Worm (Caenorhabditis elegans) whole organism, L4 larva: ENCODE measurements around the gene Y79H2A.2.

ENCODE experiments used
- F26F4.8 ChIP-seq: fragments of 200-800 bp; sonication (Bioruptor generic); conservative IDR thresholded peaks from 2 replicates; pipeline ENCODE4 v1.3.6; 2022; ENCODE audit warnings: missing genetic modification characterization, missing compliant biosample characterization
- R02D3.7 ChIP-seq: fragments of 150-350 bp; sonication (generic microtip); optimal IDR thresholded peaks from 3 replicates; lab custom pipeline; 2014; ENCODE audit warnings: missing biosample characterization, missing genetic modification characterization
- Y75B8A.6 ChIP-seq: fragments of 200-800 bp; sonication (Bioruptor generic); IDR thresholded peaks from 2 replicates; pipeline ENCODE4 v1.3.6; 2022; ENCODE audit warnings: missing genetic modification reagents, missing genetic modification characterization, missing compliant biosample characterization
- aha-1 ChIP-seq: fragments of 150-350 bp; peaks from one replicate; lab custom pipeline; 2014; ENCODE audit warnings: missing biosample characterization, missing genetic modification characterization
- ceh-20 ChIP-seq: fragments of 200-800 bp; sonication (Bioruptor generic); IDR thresholded peaks from 2 replicates; pipeline ENCODE4 v1.3.6; 2022; ENCODE audit warnings: missing genetic modification reagents, missing genetic modification characterization, missing compliant biosample characterization
- ceh-28 ChIP-seq: fragments of 150-350 bp; optimal IDR thresholded peaks from 2 replicates; lab custom pipeline; 2014; ENCODE audit warnings: missing biosample characterization, missing genetic modification reagents, missing genetic modification characterization
- ceh-32 ChIP-seq: sonication (generic microtip); optimal IDR thresholded peaks from 2 replicates; lab custom pipeline; 2016; ENCODE audit warnings: mild to moderate bottlenecking, missing genetic modification characterization, missing compliant biosample characterization; ENCODE audit not compliant: poor library complexity
- daf-12 ChIP-seq: fragments of 150-350 bp; optimal IDR thresholded peaks from 2 replicates; lab custom pipeline; 2014; ENCODE audit warnings: missing biosample characterization, missing genetic modification reagents, missing genetic modification characterization
- dmd-6 ChIP-seq: fragments of 200-800 bp; sonication (Bioruptor generic); IDR thresholded peaks from 2 replicates; pipeline ENCODE4 v1.3.6; 2022; ENCODE audit warnings: missing genetic modification reagents, missing genetic modification characterization, missing compliant biosample characterization
- dpl-1 ChIP-seq: fragments of 150-350 bp; optimal IDR thresholded peaks from 2 replicates; lab custom pipeline; 2014; ENCODE audit warnings: missing biosample characterization, missing genetic modification reagents, missing genetic modification characterization
- fkh-10 ChIP-seq: fragments of 150-350 bp; optimal IDR thresholded peaks from 2 replicates; lab custom pipeline; 2014; ENCODE audit warnings: missing biosample characterization, missing genetic modification reagents, missing genetic modification characterization
- gei-8 ChIP-seq: fragments of 200-800 bp; sonication (Bioruptor generic); optimal IDR thresholded peaks from 2 replicates; lab custom pipeline; 2018; ENCODE audit warnings: mild to moderate bottlenecking, missing genetic modification characterization, missing compliant biosample characterization
- hlh-30 ChIP-seq: sonication (generic microtip); optimal IDR thresholded peaks from 2 replicates; lab custom pipeline; 2017; ENCODE audit warnings: antibody characterized with exemption, mild to moderate bottlenecking, missing genetic modification characterization, missing compliant biosample characterization; ENCODE audit not compliant: insufficient read depth
- lin-39 ChIP-seq: fragments of 150-350 bp; optimal IDR thresholded peaks from 2 replicates; lab custom pipeline; 2014; ENCODE audit warnings: missing biosample characterization, missing genetic modification reagents, missing genetic modification characterization
- lir-3 ChIP-seq: sonication (generic microtip); optimal IDR thresholded peaks from 2 replicates; lab custom pipeline; 2016; ENCODE audit warnings: mild to moderate bottlenecking, missing genetic modification characterization, missing compliant biosample characterization
- madf-9 ChIP-seq: fragments of 200-800 bp; sonication (Bioruptor generic); conservative IDR thresholded peaks from 2 replicates; pipeline ENCODE4 v1.3.6; 2022; ENCODE audit warnings: missing genetic modification reagents, missing genetic modification characterization, missing compliant biosample characterization
- mdt-29 ChIP-seq: fragments of 200-800 bp; sonication (Bioruptor generic); IDR thresholded peaks from 2 replicates; pipeline ENCODE4 v1.3.6; 2022; ENCODE audit warnings: missing genetic modification reagents, missing genetic modification characterization, missing compliant biosample characterization
- mxl-3 ChIP-seq: fragments of 200-800 bp; sonication (Bioruptor generic); optimal IDR thresholded peaks from 2 replicates; lab custom pipeline; 2018; ENCODE audit warnings: mild to moderate bottlenecking, missing genetic modification characterization, missing compliant biosample characterization
- nhr-28 ChIP-seq: fragments of 150-350 bp; optimal IDR thresholded peaks from 2 replicates; lab custom pipeline; 2014; ENCODE audit warnings: missing biosample characterization, missing genetic modification characterization
- nhr-48 ChIP-seq: sonication (generic microtip); optimal IDR thresholded peaks from 2 replicates; lab custom pipeline; 2016; ENCODE audit warnings: mild to moderate bottlenecking, missing genetic modification characterization, missing compliant biosample characterization
- nhr-76 ChIP-seq: fragments of 150-350 bp; optimal IDR thresholded peaks from 2 replicates; lab custom pipeline; 2014; ENCODE audit warnings: missing biosample characterization, missing genetic modification characterization
- rbr-2 ChIP-seq: sonication (generic microtip); optimal IDR thresholded peaks from 2 replicates; lab custom pipeline; 2016; ENCODE audit warnings: missing genotype, missing genetic modification characterization, missing compliant biosample characterization
- sdz-12 ChIP-seq: fragments of 200-800 bp; sonication (Bioruptor generic); optimal IDR thresholded peaks from 2 replicates; lab custom pipeline; 2018; ENCODE audit warnings: mild to moderate bottlenecking, missing genetic modification characterization, missing compliant biosample characterization
- snpc-1.2 ChIP-seq: fragments of 200-800 bp; sonication (Bioruptor generic); IDR thresholded peaks from 2 replicates; pipeline ENCODE4 v1.3.6; 2022; ENCODE audit warnings: missing genetic modification reagents, missing genetic modification characterization, missing compliant biosample characterization
- unc-130 ChIP-seq: sonication (generic microtip); optimal IDR thresholded peaks from 2 replicates; lab custom pipeline; 2016; ENCODE audit warnings: missing genetic modification reagents, missing genetic modification characterization, missing compliant biosample characterization
- unc-62 ChIP-seq, 3 experiments: fragments of 150-350 bp in 1 of 3; sonication (generic microtip); optimal IDR thresholded peaks in 2 of 3; peaks in 1 of 3; 1 replicate in 1 of 3; 2 replicates in 2 of 3; lab custom pipeline; 2014 to 2017; ENCODE audit warnings: missing biosample characterization in 3 of 3, missing genetic modification characterization in 3 of 3, missing genetic modification reagents in 3 of 3, missing genotype in 1 of 3
- vab-7 ChIP-seq: fragments of 200-800 bp; sonication (Bioruptor generic); IDR thresholded peaks from 2 replicates; pipeline ENCODE4 v1.3.6; 2022; ENCODE audit warnings: missing genetic modification reagents, missing genetic modification characterization, missing compliant biosample characterization

Gene Y79H2A.2

ce11 chrIII:12015183-12015582 lies 15.4 kb downstream of the Y79H2A.2 start:
- TF ChIP-seq R02D3.7 (no peak), snpc-1.2 (GFP tag; lab: Robert Waterston, UW) (no peak), F26F4.8 (no peak), ceh-20 (GFP tag; lab: Robert Waterston, UW) (no peak), sdz-12 (no peak), lir-3 (tag; lab: Kevin White, UChicago) (no peak), rbr-2 (tag; lab: Kevin White, UChicago) (no peak), madf-9 (no peak), lin-39 (tag; lab: Kevin White, UChicago) (no peak)

ce11 chrIII:12014503-12014902 lies 16.1 kb downstream of the Y79H2A.2 start:
- TF ChIP-seq nhr-48 (tag; lab: Kevin White, UChicago): no peak
- TF ChIP-seq nhr-76: no peak
- TF ChIP-seq ceh-32: no peak
- no peak for TF ChIP-seq Y75B8A.6 (GFP tag; lab: Robert Waterston, UW)
- TF ChIP-seq unc-130: no peak
- TF ChIP-seq mdt-29 (GFP tag; lab: Robert Waterston, UW): no peak
- TF ChIP-seq fkh-10 (GFP tag; lab: Kevin White, UChicago): no peak
- no peak for TF ChIP-seq F26F4.8

ce11 chrIII:12013718-12014117 lies 16.9 kb downstream of the Y79H2A.2 start:
- TF ChIP-seq rbr-2 (tag; lab: Kevin White, UChicago) (no peak), ceh-28 (tag; lab: Kevin White, UChicago) (peak; percentile 68)

ce11 chrIII:12013054-12013453 lies 17.5 kb downstream of the Y79H2A.2 start:
- TF ChIP-seq nhr-28 (peak; percentile 9), gei-8 (GFP tag; lab: Kevin White, UChicago) (no peak), dpl-1 (GFP tag; lab: Kevin White, UChicago) (no peak), aha-1 (tag; lab: Kevin White, UChicago) (peak; percentile 51), mxl-3 (GFP tag; lab: Kevin White, UChicago) (peak; percentile 9), lir-3 (tag; lab: Kevin White, UChicago) (no peak)

ce11 chrIII:12009764-12010163 lies 20.8 kb downstream of the Y79H2A.2 start:
- peak; percentile 39 for TF ChIP-seq hlh-30 (tag; lab: Kevin White, UChicago)
- TF ChIP-seq vab-7 (GFP tag; lab: Robert Waterston, UW): no peak

- peak in 1 of 2 experiments; percentile 1 for TF ChIP-seq unc-62 (GFP tag; optimal IDR thresholded peaks at IDR 0.05 in 1 of 2; lab: Kevin White, UChicago)
- no peak for TF ChIP-seq unc-62 (tag; optimal IDR thresholded peaks at IDR 0.05; lab: Kevin White, UChicago)
- TF ChIP-seq hlh-30 (tag; lab: Kevin White, UChicago): no peak
- peak; percentile 91 for TF ChIP-seq aha-1 (tag; lab: Kevin White, UChicago)
- TF ChIP-seq daf-12 (tag; lab: Kevin White, UChicago): no peak
These were observed 21.2 kb downstream of the Y79H2A.2 start for ce11 chrIII:12009321-12009720.

ce11 chrIII:12005871-12006358 lies 24.7 kb downstream of the Y79H2A.2 start:
- TF ChIP-seq aha-1 (tag; lab: Kevin White, UChicago) (peak; percentile 28), dmd-6 (GFP tag; lab: Robert Waterston, UW) (peak; percentile 28; the same call in 1 of the 2 replicates)
- TF ChIP-seq, all 104 proteins: peak for 2; not testable (repeated sequence) for 102

ce11 chrIII:12005052-12005451 lies 25.5 kb downstream of the Y79H2A.2 start:
- TF ChIP-seq hlh-30 (tag; lab: Kevin White, UChicago) (peak; percentile 50), nhr-28 (peak; percentile 77)
- TF ChIP-seq, all 104 proteins: peak for 2; not testable (repeated sequence) for 102
